Worm (Caenorhabditis elegans) whole organism, early embryonic: ENCODE data around the gene pcca-1.

Experiments
- B0310.2 ChIP-seq: sonication (generic microtip); optimal IDR thresholded peaks from 2 replicates; lab custom pipeline; 2016; ENCODE audit warnings: mild to moderate bottlenecking, missing genetic modification characterization, missing compliant biosample characterization
- F13C5.2 ChIP-seq: sonication (generic microtip); optimal IDR thresholded peaks from 2 replicates; lab custom pipeline; 2017; ENCODE audit warnings: mild to moderate bottlenecking, missing genetic modification characterization, inconsistent platforms, missing compliant biosample characterization
- aly-1 ChIP-seq: sonication (generic microtip); optimal IDR thresholded peaks from 2 replicates; lab custom pipeline; 2016; ENCODE audit warnings: missing genetic modification characterization, missing compliant biosample characterization
- ama-1 ChIP-seq: fragments of 150-350 bp; optimal IDR thresholded peaks from 2 replicates; lab custom pipeline; 2014
- ets-7 ChIP-seq: sonication (generic microtip); optimal IDR thresholded peaks from 2 replicates; lab custom pipeline; 2016; ENCODE audit warnings: missing genotype, missing genetic modification characterization, missing compliant biosample characterization
- flt-1 ChIP-seq: fragments of 200-800 bp; sonication (Bioruptor generic); IDR thresholded peaks from 2 replicates; pipeline ENCODE4 v1.3.6; 2022; ENCODE audit warnings: missing genetic modification characterization, missing compliant biosample characterization
- hmbx-1 ChIP-seq: sonication (generic microtip); optimal IDR thresholded peaks from 2 replicates; lab custom pipeline; 2016; ENCODE audit warnings: mild to moderate bottlenecking, missing genetic modification characterization, missing compliant biosample characterization
- tra-4 ChIP-seq: sonication (generic microtip); optimal IDR thresholded peaks from 2 replicates; lab custom pipeline; 2017; ENCODE audit warnings: missing genetic modification characterization, missing compliant biosample characterization

ce11 chrX:7678437-7679139 is 17.8 kb upstream of the pcca-1 start:
- TF ChIP-seq flt-1 (GFP tag; lab: Robert Waterston, UW) (no peak), tra-4 (no peak), ama-1 (lab: Kevin White, UChicago) (no peak), ets-7 (no peak), hmbx-1 (tag; lab: Kevin White, UChicago) (no peak), F13C5.2 (no peak), B0310.2 (tag; lab: Kevin White, UChicago) (no peak), aly-1 (tag; lab: Kevin White, UChicago) (no peak)
